Worm (Caenorhabditis elegans): ENCODE results near the gene daf-12.

The daf-12 gene

ce11 chrX:10681698-10682097 is 46.0 kb downstream of the daf-12 start, which contains the start of gene phf-31:
Gene phf-31, plus strand, starts transcription at chrX:10681998.
- TF ChIP-seq egrh-3 (GFP tag; IDR thresholded peaks at IDR 0.05): no peak
- no peak for TF ChIP-seq atf-7 (tag; optimal IDR thresholded peaks at IDR 0.05)
- TF ChIP-seq xnd-1 (tag; optimal IDR thresholded peaks at IDR 0.05): no peak
- TF ChIP-seq K12H6.12 (tag; optimal IDR thresholded peaks at IDR 0.05): no peak
- no peak for TF ChIP-seq bed-1 (GFP tag; IDR thresholded peaks at IDR 0.05)
- TF ChIP-seq ztf-28 (GFP tag; IDR thresholded peaks at IDR 0.05): no peak
- no peak for TF ChIP-seq snpc-1.1 (tag; optimal IDR thresholded peaks at IDR 0.05; ENCODE audit: insufficient read depth)
- TF ChIP-seq gei-17 (GFP tag; optimal IDR thresholded peaks at IDR 0.05): no peak
- TF ChIP-seq Y95B8A.8 (GFP tag; IDR thresholded peaks at IDR 0.05): no peak
- no peak for TF ChIP-seq pbrm-1 (GFP tag; IDR thresholded peaks at IDR 0.05)
- TF ChIP-seq attf-6 (GFP tag; IDR thresholded peaks at IDR 0.05): no peak
- no peak for TF ChIP-seq ceh-100 (GFP tag; IDR thresholded peaks at IDR 0.05)

ce11 chrX:10684533-10684932 is 48.8 kb downstream of the daf-12 start:
- TF ChIP-seq mes-4 (tag; optimal IDR thresholded peaks at IDR 0.05): no peak
- no peak for TF ChIP-seq F33H1.4 (GFP tag; IDR thresholded peaks at IDR 0.05)
- TF ChIP-seq F23B12.7 (tag; optimal IDR thresholded peaks at IDR 0.05; ENCODE audit: insufficient read depth): peak; percentile 43
- no peak for TF ChIP-seq lag-1 (GFP tag; IDR thresholded peaks at IDR 0.05)
- no peak for TF ChIP-seq fkh-3 (tag; optimal IDR thresholded peaks at IDR 0.05)
- no peak for TF ChIP-seq C17E4.6 (GFP tag; IDR thresholded peaks at IDR 0.05)
- TF ChIP-seq ztf-6 (GFP tag; IDR thresholded peaks at IDR 0.05): no peak
- peak; percentile 57 for TF ChIP-seq attf-5 (GFP tag; optimal IDR thresholded peaks at IDR 0.05)
- no peak for TF ChIP-seq snpc-1.1 (tag; optimal IDR thresholded peaks at IDR 0.05; ENCODE audit: insufficient read depth)
- TF ChIP-seq nhr-27 (tag; optimal IDR thresholded peaks at IDR 0.05): no peak
- TF ChIP-seq die-1 (tag; optimal IDR thresholded peaks at IDR 0.05): no peak
- no peak for TF ChIP-seq F10E7.11 (tag; optimal IDR thresholded peaks at IDR 0.05)
- TF ChIP-seq C06A6.2 (GFP tag; conservative IDR thresholded peaks at IDR 0.05): no peak
- no peak for TF ChIP-seq nhr-120 (GFP tag; IDR thresholded peaks at IDR 0.05)
- no peak for TF ChIP-seq athp-1 (tag; optimal IDR thresholded peaks at IDR 0.05)
- peak; percentile 4 for TF ChIP-seq K12H6.12 (tag; optimal IDR thresholded peaks at IDR 0.05)
- TF ChIP-seq B0261.1 (tag; optimal IDR thresholded peaks at IDR 0.05): no peak
- TF ChIP-seq lin-40 (tag; optimal IDR thresholded peaks at IDR 0.05): peak; percentile 19
- no peak for TF ChIP-seq chd-7 (tag; optimal IDR thresholded peaks at IDR 0.05)
- no peak for TF ChIP-seq hsf-1 (GFP tag; IDR thresholded peaks at IDR 0.05)
- TF ChIP-seq rec-8 (tag; optimal IDR thresholded peaks at IDR 0.05): no peak
- no peak for TF ChIP-seq dpff-1 (tag; optimal IDR thresholded peaks at IDR 0.05)
- no peak for TF ChIP-seq F57A8.1 (GFP tag; optimal IDR thresholded peaks at IDR 0.05)
- TF ChIP-seq snpc-3.4 (tag; optimal IDR thresholded peaks at IDR 0.05): no peak
- no peak for TF ChIP-seq ztf-3 (GFP tag; optimal IDR thresholded peaks at IDR 0.05)
- TF ChIP-seq egl-18 (GFP tag; IDR thresholded peaks at IDR 0.05): no peak
- TF ChIP-seq nhr-80 (tag; optimal IDR thresholded peaks at IDR 0.05): peak; percentile 77
- no peak for TF ChIP-seq nfya-1 (tag; optimal IDR thresholded peaks at IDR 0.05; ENCODE audit: borderline replicate concordance, insufficient read depth)
- no peak for TF ChIP-seq bed-1 (GFP tag; IDR thresholded peaks at IDR 0.05)
- TF ChIP-seq aptf-2 (GFP tag; conservative IDR thresholded peaks at IDR 0.05): no peak
- no peak for TF ChIP-seq Y79H2A.3 (GFP tag; conservative IDR thresholded peaks at IDR 0.05)
- no peak for TF ChIP-seq cebp-1 (GFP tag; IDR thresholded peaks at IDR 0.05)
- TF ChIP-seq cebp-1 (tag; optimal IDR thresholded peaks at IDR 0.05): peak; percentile 50
- TF ChIP-seq nfyb-1 (GFP tag; IDR thresholded peaks at IDR 0.05): no peak
- TF ChIP-seq F37B4.10 (GFP tag; IDR thresholded peaks at IDR 0.05): no peak
- TF ChIP-seq unc-130 (GFP tag; optimal IDR thresholded peaks at IDR 0.05): no peak
- peak; percentile 2 for TF ChIP-seq ceh-27 (GFP tag; optimal IDR thresholded peaks at IDR 0.05)
- no peak for TF ChIP-seq gei-17 (GFP tag; optimal IDR thresholded peaks at IDR 0.05)
- TF ChIP-seq ceh-79 (tag; optimal IDR thresholded peaks at IDR 0.05): no peak
